Fruit fly (Drosophila melanogaster) whole organism, wandering third instar larva: ENCODE results near the gene CG14135.

ENCODE experiments used
- Abd-B ChIP-seq: fragments of >200 bp; optimal IDR thresholded peaks from 2 replicates; lab custom pipeline; 2017; ENCODE audit warnings: missing biosample characterization, missing genetic modification characterization
- CG32264 ChIP-seq: fragments of 200-800 bp; sonication (Bioruptor generic); optimal IDR thresholded peaks from 2 replicates; lab custom pipeline; 2016; ENCODE audit warnings: missing biosample characterization, missing genetic modification characterization
- CG9705 ChIP-seq: fragments of 200-800 bp; sonication (Bioruptor generic); optimal IDR thresholded peaks from 2 replicates; lab custom pipeline; 2018; ENCODE audit warnings: missing biosample characterization, mild to moderate bottlenecking, missing genetic modification characterization
- CrebA ChIP-seq: fragments of 200-800 bp; sonication (Bioruptor generic); optimal IDR thresholded peaks from 2 replicates; lab custom pipeline; 2016; ENCODE audit warnings: missing biosample characterization, mild to moderate bottlenecking, missing genetic modification characterization, borderline replicate concordance
- Dfd ChIP-seq: fragments of >200 bp; optimal IDR thresholded peaks from 2 replicates; lab custom pipeline; 2017; ENCODE audit warnings: missing biosample characterization, missing genetic modification characterization
- Dif ChIP-seq: fragments of 200-275, 200-300 bp; sonication (Bioruptor generic); optimal IDR thresholded peaks from 2 replicates; lab custom pipeline; 2018; ENCODE audit warnings: missing biosample characterization, missing genetic modification characterization; ENCODE audit not compliant: partially characterized antibody
- GATAd ChIP-seq: sonication (Bioruptor generic); optimal IDR thresholded peaks from 2 replicates; lab custom pipeline; 2016; ENCODE audit warnings: missing biosample characterization, missing genetic modification characterization
- HLH106 ChIP-seq: fragments of 200-800 bp; optimal IDR thresholded peaks from 3 replicates; lab custom pipeline; 2019; ENCODE audit warnings: missing biosample characterization, mild to moderate bottlenecking, missing genetic modification characterization, moderate library complexity
- Hnf4 ChIP-seq: fragments of 200-800 bp; sonication (Bioruptor generic); optimal IDR thresholded peaks from 2 replicates; lab custom pipeline; 2016; ENCODE audit warnings: missing biosample characterization, mild to moderate bottlenecking, missing genetic modification characterization
- Hr78 ChIP-seq: fragments of >200 bp; optimal IDR thresholded peaks from 2 replicates; lab custom pipeline; 2017; ENCODE audit warnings: missing biosample characterization, missing genetic modification characterization
- Hr83 ChIP-seq: fragments of 200-300 bp; sonication (Bioruptor generic); optimal IDR thresholded peaks from 2 replicates; lab custom pipeline; 2016; ENCODE audit warnings: missing biosample characterization, mild to moderate bottlenecking, missing genetic modification characterization, moderate library complexity; ENCODE audit not compliant: poor library complexity, severe bottlenecking
- Jra ChIP-seq: sonication (Bioruptor generic); optimal IDR thresholded peaks from 2 replicates; lab custom pipeline; 2016; ENCODE audit warnings: missing biosample characterization, missing genetic modification characterization
- Mio ChIP-seq: sonication (Bioruptor generic); optimal IDR thresholded peaks from 2 replicates; lab custom pipeline; 2016; ENCODE audit warnings: missing biosample characterization, missing genetic modification characterization
- Myc ChIP-seq: fragments of >200 bp; optimal IDR thresholded peaks from 2 replicates; lab custom pipeline; 2017
- N ChIP-seq: fragments of >200 bp; optimal IDR thresholded peaks from 2 replicates; lab custom pipeline; 2018; ENCODE audit warnings: missing biosample characterization, missing external identifiers, missing genetic modification characterization
- OdsH ChIP-seq: fragments of 200-800 bp; sonication (Bioruptor generic); optimal IDR thresholded peaks from 2 replicates; lab custom pipeline; 2016; ENCODE audit warnings: missing biosample characterization, mild to moderate bottlenecking, missing genetic modification characterization
- Rel ChIP-seq, 2 experiments: fragments of 200-800 bp; sonication (Bioruptor generic) in 1 of 2; optimal IDR thresholded peaks; 2 replicates in 1 of 2; 3 replicates in 1 of 2; lab custom pipeline; 2016 to 2019; ENCODE audit warnings: mild to moderate bottlenecking in 2 of 2, missing biosample characterization in 2 of 2, missing genetic modification characterization in 2 of 2, moderate library complexity in 1 of 2
- Sp1 ChIP-seq: fragments of 200-800 bp; sonication (Bioruptor generic); optimal IDR thresholded peaks from 3 replicates; lab custom pipeline; 2019; ENCODE audit warnings: missing biosample characterization, mild to moderate bottlenecking, missing genetic modification characterization, moderate library complexity
- Vsx2 ChIP-seq: fragments of 200-300, 225-300 bp; sonication (Bioruptor generic); optimal IDR thresholded peaks from 2 replicates; lab custom pipeline; 2018; ENCODE audit warnings: missing biosample characterization, missing genetic modification characterization; ENCODE audit not compliant: partially characterized antibody
- br ChIP-seq: fragments of 200-800 bp; sonication (Bioruptor generic); optimal IDR thresholded peaks from 2 replicates; lab custom pipeline; 2016; ENCODE audit warnings: missing biosample characterization, missing genetic modification characterization
- brk ChIP-seq: fragments of 200-800 bp; sonication (Bioruptor generic); optimal IDR thresholded peaks from 2 replicates; lab custom pipeline; 2016; ENCODE audit warnings: missing biosample characterization, mild to moderate bottlenecking, missing genetic modification characterization
- dl ChIP-seq, 2 experiments: fragments of 175-275, 200-275 bp in 1 of 2; fragments of 200-275 bp in 1 of 2; sonication (Bioruptor generic); optimal IDR thresholded peaks; lab custom pipeline; 2018; ENCODE audit warnings: mild to moderate bottlenecking in 2 of 2, missing biosample characterization in 2 of 2, missing genetic modification characterization in 2 of 2, moderate library complexity in 2 of 2; ENCODE audit not compliant: partially characterized antibody in 2 of 2, insufficient read depth in 1 of 2
- dmrt93B ChIP-seq: fragments of 200-800 bp; sonication (Bioruptor generic); optimal IDR thresholded peaks from 2 replicates; lab custom pipeline; 2018; ENCODE audit warnings: missing biosample characterization, mild to moderate bottlenecking, missing genetic modification characterization
- dsf ChIP-seq: sonication (Bioruptor generic); optimal IDR thresholded peaks from 2 replicates; lab custom pipeline; 2016; ENCODE audit warnings: missing biosample characterization, missing genetic modification characterization, borderline replicate concordance
- ey ChIP-seq: fragments of 200-800 bp; sonication (Bioruptor generic); optimal IDR thresholded peaks from 2 replicates; lab custom pipeline; 2016; ENCODE audit warnings: missing biosample characterization, missing genetic modification characterization
- foxo ChIP-seq, 2 experiments: fragments of 200-800 bp; sonication (Bioruptor generic); optimal IDR thresholded peaks; 2 replicates in 1 of 2; 3 replicates in 1 of 2; lab custom pipeline; 2016 to 2017; ENCODE audit warnings: missing biosample characterization in 2 of 2, missing genetic modification characterization in 2 of 2
- fru ChIP-seq: fragments of 200-800 bp; sonication (Bioruptor generic); optimal IDR thresholded peaks from 3 replicates; lab custom pipeline; 2016; ENCODE audit warnings: missing biosample characterization, mild to moderate bottlenecking, missing genetic modification characterization
- h ChIP-seq: fragments of 200-800 bp; sonication (Bioruptor generic); optimal IDR thresholded peaks from 3 replicates; lab custom pipeline; 2016; ENCODE audit warnings: missing biosample characterization, mild to moderate bottlenecking, missing genetic modification characterization
- jim ChIP-seq: fragments of 175-275, 200-325 bp; sonication (Bioruptor generic); optimal IDR thresholded peaks from 2 replicates; lab custom pipeline; 2016; ENCODE audit warnings: missing biosample characterization, mild to moderate bottlenecking, missing genetic modification characterization
- lola ChIP-seq: fragments of >200 bp; optimal IDR thresholded peaks from 2 replicates; lab custom pipeline; 2017; ENCODE audit warnings: missing biosample characterization, missing genetic modification characterization
- pan ChIP-seq: fragments of >200 bp; optimal IDR thresholded peaks from 2 replicates; lab custom pipeline; 2017
- psq ChIP-seq: fragments of 200-800 bp; sonication (Bioruptor generic); optimal IDR thresholded peaks from 3 replicates; lab custom pipeline; 2017; ENCODE audit warnings: missing biosample characterization, mild to moderate bottlenecking, missing genetic modification characterization, moderate library complexity
- rgr ChIP-seq: fragments of 200-800 bp; sonication (Bioruptor generic); optimal IDR thresholded peaks from 3 replicates; lab custom pipeline; 2016; ENCODE audit warnings: missing biosample characterization, mild to moderate bottlenecking, missing genetic modification characterization
- sage ChIP-seq: fragments of 200-800 bp; sonication (Bioruptor generic); optimal IDR thresholded peaks from 2 replicates; lab custom pipeline; 2016; ENCODE audit warnings: missing biosample characterization, mild to moderate bottlenecking, missing genetic modification characterization
- sv ChIP-seq: fragments of 200-800 bp; sonication (Bioruptor generic); optimal IDR thresholded peaks from 3 replicates; lab custom pipeline; 2016; ENCODE audit warnings: missing biosample characterization, missing genetic modification characterization
- tai ChIP-seq: sonication (Bioruptor generic); optimal IDR thresholded peaks from 2 replicates; lab custom pipeline; 2016; ENCODE audit warnings: missing biosample characterization, missing genetic modification characterization
- usp ChIP-seq: fragments of >200 bp; optimal IDR thresholded peaks from 2 replicates; lab custom pipeline; 2017; ENCODE audit warnings: missing biosample characterization, missing genetic modification characterization
- woc ChIP-seq: sonication (Bioruptor generic); optimal IDR thresholded peaks from 2 replicates; lab custom pipeline; 2016; ENCODE audit warnings: missing biosample characterization, mild to moderate bottlenecking, missing genetic modification characterization

Gene CG14135

DNA sequence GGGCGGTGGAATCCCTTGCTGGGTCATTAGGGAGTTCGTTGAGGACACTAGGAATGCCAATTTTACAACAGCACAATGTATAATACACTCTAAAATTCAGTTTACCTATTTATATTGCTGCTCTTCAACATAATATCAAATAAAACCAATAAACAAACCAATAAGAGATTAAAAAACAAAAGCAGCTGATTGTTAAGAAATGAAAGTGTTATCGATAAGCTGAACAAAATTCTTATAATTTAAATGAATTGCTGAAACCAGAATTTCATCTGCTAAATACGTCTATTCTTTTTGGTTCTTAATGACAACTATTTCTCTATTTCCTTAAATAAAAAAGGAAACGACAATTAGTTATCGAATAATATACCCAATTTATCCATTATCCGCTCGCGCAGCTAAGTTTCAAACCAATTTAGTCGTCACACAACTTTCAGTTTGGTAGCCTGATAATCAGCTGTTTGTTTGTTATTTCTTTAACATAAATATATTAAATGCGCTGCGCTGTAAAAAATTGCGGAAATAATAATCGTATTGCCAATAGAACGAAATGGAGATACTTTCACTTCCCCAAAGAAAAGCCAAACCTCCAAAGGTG, at the start of gene CG14135, which contains the start of gene Pldn:
Gene CG14135, plus strand, starts transcription at position 369 of the 595 bp plus-strand sequence.
Gene Pldn, minus strand, starts transcription at position 197 of the 595 bp plus-strand sequence.
- TF ChIP-seq fru (GFP tag; lab: Kevin White, UChicago) (no peak), CrebA (no peak), CG32264 (GFP tag; lab: Kevin White, UChicago) (no peak), brk (GFP tag; lab: Kevin White, UChicago) (peak; percentile 10), tai (GFP tag; lab: Kevin White, UChicago) (peak; percentile 58), Sp1 (GFP tag; lab: Kevin White, UChicago) (no peak), dl (GFP tag; optimal IDR thresholded peaks at IDR 0.05; lab: Kevin White, UChicago; ENCODE audit: insufficient read depth in 1 of 2, partially characterized antibody in 2 of 2) (no peak), GATAd (no peak), Abd-B (GFP tag; lab: Kevin White, UChicago) (no peak), br (GFP tag; lab: Kevin White, UChicago) (no peak), Vsx2 (GFP tag; lab: Kevin White, UChicago) (no peak), HLH106 (tag; lab: Kevin White, UChicago) (no peak), Dif (GFP tag; lab: Kevin White, UChicago) (no peak), ey (GFP tag; lab: Kevin White, UChicago) (no peak), pan (no peak), foxo (GFP tag; optimal IDR thresholded peaks at IDR 0.05; lab: Kevin White, UChicago) (no peak), Hnf4 (peak; percentile 3), Jra (GFP tag; lab: Kevin White, UChicago) (no peak), sage (no peak), woc (GFP tag; lab: Kevin White, UChicago) (no peak), jim (GFP tag; lab: Kevin White, UChicago) (no peak), Myc (peak; percentile 43), rgr (GFP tag; lab: Kevin White, UChicago) (no peak), dmrt93B (no peak), psq (GFP tag; lab: Kevin White, UChicago) (no peak), sv (no peak), dsf (GFP tag; lab: Kevin White, UChicago) (no peak), usp (GFP tag; lab: Kevin White, UChicago) (no peak), Hr83 (GFP tag; lab: Kevin White, UChicago) (no peak), h (GFP tag; lab: Kevin White, UChicago) (no peak), Dfd (no peak)

dm6 chr3L:11645933-11646332, 45.4 kb upstream of the CG14135 start, which contains the start of gene CG6071:
TSS of gene CG6071 (minus strand) at chr3L:11646033.
- TF ChIP-seq Jra (GFP tag; lab: Kevin White, UChicago) (no peak), sv (no peak), Sp1 (GFP tag; lab: Kevin White, UChicago) (no peak), psq (GFP tag; lab: Kevin White, UChicago) (no peak), sage (no peak), dmrt93B (no peak), Hr78 (GFP tag; lab: Kevin White, UChicago) (no peak), tai (GFP tag; lab: Kevin White, UChicago) (no peak)

- no peak for TF ChIP-seq tai (GFP tag; lab: Kevin White, UChicago)
- no peak for TF ChIP-seq brk (GFP tag; lab: Kevin White, UChicago)
- no peak for TF ChIP-seq lola
- no peak for TF ChIP-seq Abd-B (GFP tag; lab: Kevin White, UChicago)
- no peak for TF ChIP-seq fru (GFP tag; lab: Kevin White, UChicago)
- TF ChIP-seq br (GFP tag; lab: Kevin White, UChicago): peak; percentile 58
- TF ChIP-seq jim (GFP tag; lab: Kevin White, UChicago): no peak
- no peak for TF ChIP-seq Hr78 (GFP tag; lab: Kevin White, UChicago)
- peak; percentile 65 for TF ChIP-seq OdsH
- peak; percentile 54 for TF ChIP-seq psq (GFP tag; lab: Kevin White, UChicago)
- TF ChIP-seq Myc: peak; percentile 78
- no peak for TF ChIP-seq GATAd
- TF ChIP-seq rgr (GFP tag; lab: Kevin White, UChicago): peak; percentile 76
- no peak for TF ChIP-seq dl (GFP tag; optimal IDR thresholded peaks at IDR 0.05; lab: Kevin White, UChicago; ENCODE audit: insufficient read depth in 1 of 2, partially characterized antibody in 2 of 2)
- no peak for TF ChIP-seq HLH106 (tag; lab: Kevin White, UChicago)
- peak; percentile 78 for TF ChIP-seq ey (GFP tag; lab: Kevin White, UChicago)
- TF ChIP-seq CG32264 (GFP tag; lab: Kevin White, UChicago): no peak
- TF ChIP-seq CrebA: no peak
- TF ChIP-seq foxo (GFP tag; optimal IDR thresholded peaks at IDR 0.05; lab: Kevin White, UChicago): no peak
- no peak for TF ChIP-seq Dfd
- no peak for TF ChIP-seq pan
- no peak for TF ChIP-seq Rel (GFP tag; optimal IDR thresholded peaks at IDR 0.05; lab: Kevin White, UChicago)
- TF ChIP-seq Rel (tag; optimal IDR thresholded peaks at IDR 0.05; lab: Kevin White, UChicago): peak; percentile 89
- no peak for TF ChIP-seq woc (GFP tag; lab: Kevin White, UChicago)
- TF ChIP-seq Mio: no peak
- no peak for TF ChIP-seq Dif (GFP tag; lab: Kevin White, UChicago)
- TF ChIP-seq Vsx2 (GFP tag; lab: Kevin White, UChicago): no peak
- TF ChIP-seq Sp1 (GFP tag; lab: Kevin White, UChicago): no peak
- TF ChIP-seq usp (GFP tag; lab: Kevin White, UChicago): no peak
- peak; percentile 48 for TF ChIP-seq dsf (GFP tag; lab: Kevin White, UChicago)
- TF ChIP-seq sage: no peak
- no peak for TF ChIP-seq h (GFP tag; lab: Kevin White, UChicago)
- TF ChIP-seq Hnf4: no peak
- TF ChIP-seq dmrt93B: no peak
- TF ChIP-seq Jra (GFP tag; lab: Kevin White, UChicago): peak; percentile 58
- TF ChIP-seq N (GFP tag; lab: Kevin White, UChicago): no peak
- TF ChIP-seq sv: peak; percentile 68
- no peak for TF ChIP-seq CG9705 (GFP tag; lab: Kevin White, UChicago)
- TF ChIP-seq Hr83 (GFP tag; lab: Kevin White, UChicago): no peak
These were observed 43.0 kb upstream of the CG14135 start, which contains the start of the genes RIOK1 and Polr3H for dm6 chr3L:11648410-11648809. TSS of gene RIOK1 (minus strand) at chr3L:11648474. TSS of gene Polr3H (plus strand) at chr3L:11648756.
